Worm (Caenorhabditis elegans) whole organism, early embryonic: ENCODE data around the gene glb-23.

Experiments used
- ama-1 ChIP-seq: fragments of 150-350 bp; optimal IDR thresholded peaks from 2 replicates; lab custom pipeline; 2014
- flt-1 ChIP-seq: fragments of 200-800 bp; sonication (Bioruptor generic); IDR thresholded peaks from 2 replicates; pipeline ENCODE4 v1.3.6; 2022; ENCODE audit warnings: missing genetic modification characterization, missing compliant biosample characterization
- hnd-1 ChIP-seq: sonication (generic microtip); optimal IDR thresholded peaks from 2 replicates; lab custom pipeline; 2016; ENCODE audit warnings: missing genetic modification characterization, missing compliant biosample characterization
- scrt-1 ChIP-seq: fragments of 200-800 bp; sonication (Bioruptor generic); IDR thresholded peaks from 2 replicates; pipeline ENCODE4 v1.3.6; 2022; ENCODE audit warnings: missing genetic modification characterization, missing compliant biosample characterization
- sea-1 ChIP-seq: fragments of 200-800 bp; sonication (Bioruptor generic); conservative IDR thresholded peaks from 2 replicates; pipeline ENCODE4 v1.3.6; 2022; ENCODE audit warnings: missing genetic modification characterization, missing compliant biosample characterization

- no peak for TF ChIP-seq ama-1 (lab: Kevin White, UChicago)
- TF ChIP-seq sea-1 (GFP tag; lab: Robert Waterston, UW): no peak
- TF ChIP-seq flt-1 (GFP tag; lab: Robert Waterston, UW): no peak
- no peak for TF ChIP-seq hnd-1 (tag; lab: Kevin White, UChicago)
- no peak for TF ChIP-seq scrt-1 (GFP tag; lab: Robert Waterston, UW)
Measured at ce11 chrIV:7233566-7234014, 14.3 kb upstream of the glb-23 start.
